Fruit fly (Drosophila melanogaster): Measurements from ENCODE around the gene Acox3.
A peak's percentile ranks its signal among the peaks of the same experiment; 100 is the strongest.

The Acox3 gene

dm6 chr2L:6481310-6481738, 33.1 kb upstream of the Acox3 start (continued):
- TF ChIP-seq az2 (GFP tag; optimal IDR thresholded peaks at IDR 0.05) (no peak), HLH4C (GFP tag; IDR thresholded peaks at IDR 0.05; ENCODE audit: partially characterized antibody) (no peak), Adf1 (GFP tag; IDR thresholded peaks at IDR 0.05) (no peak), CG4730 (GFP tag; IDR thresholded peaks at IDR 0.05) (no peak), Camta (GFP tag; optimal IDR thresholded peaks at IDR 0.05) (no peak), ind (GFP tag; optimal IDR thresholded peaks at IDR 0.05) (no peak), disco-r (GFP tag; optimal IDR thresholded peaks at IDR 0.05) (no peak), Chrac-16 (GFP tag; optimal IDR thresholded peaks at IDR 0.05) (no peak), CG3838 (GFP tag; optimal IDR thresholded peaks at IDR 0.05) (no peak), corto (GFP tag; optimal IDR thresholded peaks at IDR 0.05) (no peak), otp (GFP tag; IDR thresholded peaks at IDR 0.05) (0 out of 3 replicates have a peak, but pooled peaks have one; percentile 36), kay (GFP tag; optimal IDR thresholded peaks at IDR 0.05) (no peak), CG10209 (GFP tag; optimal IDR thresholded peaks at IDR 0.05) (no peak), btn (GFP tag; optimal IDR thresholded peaks at IDR 0.05) (no peak), CG3163 (GFP tag; optimal IDR thresholded peaks at IDR 0.05) (no peak), CG7928 (GFP tag; optimal IDR thresholded peaks at IDR 0.05) (no peak), cato (GFP tag; optimal IDR thresholded peaks at IDR 0.05; ENCODE audit: borderline replicate concordance) (no peak), sisA (GFP tag; IDR thresholded peaks at IDR 0.05) (no peak), Drgx (GFP tag; IDR thresholded peaks at IDR 0.05) (peak; percentile 34; the same call in 1 of the 2 replicates), CG4282 (GFP tag; optimal IDR thresholded peaks at IDR 0.05) (no peak), Dek (tag; optimal IDR thresholded peaks at IDR 0.05) (no peak), CG12219 (GFP tag; optimal IDR thresholded peaks at IDR 0.05) (no peak), bigmax (GFP tag; optimal IDR thresholded peaks at IDR 0.05) (peak; percentile 35), CG9817 (tag; optimal IDR thresholded peaks at IDR 0.05) (no peak), Dad (GFP tag; optimal IDR thresholded peaks at IDR 0.05) (no peak), CG4854 (GFP tag; optimal IDR thresholded peaks at IDR 0.05) (no peak), pum (GFP tag; optimal IDR thresholded peaks at IDR 0.05) (no peak), CG32532 (GFP tag; IDR thresholded peaks at IDR 0.05) (peak; percentile 33; the same call in 1 of the 2 replicates), CG1529 (GFP tag; optimal IDR thresholded peaks at IDR 0.05) (no peak), Tbp (GFP tag; optimal IDR thresholded peaks at IDR 0.05) (no peak), Atf6 (GFP tag; IDR thresholded peaks at IDR 0.05) (peak; percentile 53; the same call in 1 of the 2 replicates), CG18764 (GFP tag; optimal IDR thresholded peaks at IDR 0.05) (no peak), gsb (GFP tag; IDR thresholded peaks at IDR 0.05) (no peak), Gsc (GFP tag; IDR thresholded peaks at IDR 0.05) (no peak), Xbp1 (GFP tag; optimal IDR thresholded peaks at IDR 0.05) (no peak), CG13894 (tag; optimal IDR thresholded peaks at IDR 0.05) (peak; percentile 63), CG9727 (GFP tag; optimal IDR thresholded peaks at IDR 0.05) (no peak), CG6765 (GFP tag; optimal IDR thresholded peaks at IDR 0.05) (peak; percentile 27), CG6854 (GFP tag; optimal IDR thresholded peaks at IDR 0.05) (no peak), pzg (GFP tag; optimal IDR thresholded peaks at IDR 0.05) (peak; percentile 65), Ets65A (GFP tag) (peak; percentile 79), CG13775 (GFP tag; optimal IDR thresholded peaks at IDR 0.05) (no peak), CG3407 (GFP tag; optimal IDR thresholded peaks at IDR 0.05) (no peak), CG3726 (GFP tag; IDR thresholded peaks at IDR 0.05) (no peak), CG30431 (GFP tag; optimal IDR thresholded peaks at IDR 0.05) (no peak), CG8924 (tag; optimal IDR thresholded peaks at IDR 0.05) (peak; percentile 24), Fer2 (tag; optimal IDR thresholded peaks at IDR 0.05) (no peak), jing (GFP tag; optimal IDR thresholded peaks at IDR 0.05) (no peak), Elba2 (GFP tag; optimal IDR thresholded peaks at IDR 0.05) (no peak), Dbx (GFP tag; IDR thresholded peaks at IDR 0.05) (no peak; the same call in 2 of the 3 replicates), Jarid2 (GFP tag; optimal IDR thresholded peaks at IDR 0.05) (no peak), Hr78 (GFP tag; optimal IDR thresholded peaks at IDR 0.05) (no peak)

Data from whole organism, embryonic.